Fruit fly (Drosophila melanogaster): ENCODE measurements around the gene t-cup.

Gene t-cup

dm6 chr2L:12529029-12529948 is 32.2 kb upstream of the t-cup start (continued):
- TF ChIP-seq CG16815 (GFP tag; optimal IDR thresholded peaks at IDR 0.05): no peak
- no peak for TF ChIP-seq Oaz (GFP tag; IDR thresholded peaks at IDR 0.05)
- TF ChIP-seq Vsx1 (GFP tag; optimal IDR thresholded peaks at IDR 0.05): no peak
- peak; percentile 100 for TF ChIP-seq crol (GFP tag; IDR thresholded peaks at IDR 0.05)
- TF ChIP-seq CG14860 (GFP tag; IDR thresholded peaks at IDR 0.05; ENCODE audit: partially characterized antibody): no peak
- peak; percentile 85 for TF ChIP-seq Med (GFP tag)
- no peak for TF ChIP-seq ato (GFP tag; IDR thresholded peaks at IDR 0.05; ENCODE audit: partially characterized antibody)
- peak; percentile 34 for TF ChIP-seq phol (tag; optimal IDR thresholded peaks at IDR 0.05)
- TF ChIP-seq CG8388 (GFP tag; optimal IDR thresholded peaks at IDR 0.05): peak; percentile 40
- peak; percentile 25; the same call in 1 of the 3 replicates for TF ChIP-seq CG34422 (GFP tag; IDR thresholded peaks at IDR 0.05)
- TF ChIP-seq CG12744 (GFP tag; optimal IDR thresholded peaks at IDR 0.05): no peak
- TF ChIP-seq Atf3 (GFP tag; optimal IDR thresholded peaks at IDR 0.05): no peak
- peak; percentile 93 for TF ChIP-seq Deaf1 (tag; optimal IDR thresholded peaks at IDR 0.05)
- TF ChIP-seq CG6854 (GFP tag; optimal IDR thresholded peaks at IDR 0.05): no peak
- no peak for TF ChIP-seq Myb (GFP tag; optimal IDR thresholded peaks at IDR 0.05)
- peak; percentile 58; the same call in 1 of the 2 replicates for TF ChIP-seq Awh (GFP tag; IDR thresholded peaks at IDR 0.05)
- peak; percentile 48 for TF ChIP-seq row (GFP tag; IDR thresholded peaks at IDR 0.05)
- TF ChIP-seq br (optimal IDR thresholded peaks at IDR 0.05): no peak
- no peak for TF ChIP-seq schlank (tag; optimal IDR thresholded peaks at IDR 0.05)
- 0 out of 2 replicates have a peak, but pooled peaks have one; percentile 10 for TF ChIP-seq CG17612 (GFP tag; IDR thresholded peaks at IDR 0.05)
- 0 out of 2 replicates have a peak, but pooled peaks have one; percentile 29 for TF ChIP-seq CG32767 (GFP tag; IDR thresholded peaks at IDR 0.05)
- no peak for TF ChIP-seq Taf1 (GFP tag; IDR thresholded peaks at IDR 0.05)
- peak; percentile 38 for TF ChIP-seq Ssrp (tag; optimal IDR thresholded peaks at IDR 0.05)
- no peak for TF ChIP-seq gce (GFP tag; IDR thresholded peaks at IDR 0.05)
- no peak for TF ChIP-seq sc (optimal IDR thresholded peaks at IDR 0.05)
- no peak for TF ChIP-seq sc (GFP tag; optimal IDR thresholded peaks at IDR 0.05)
- TF ChIP-seq dati (GFP tag; IDR thresholded peaks at IDR 0.05): no peak
- no peak for TF ChIP-seq zfh2 (GFP tag; optimal IDR thresholded peaks at IDR 0.05)
- no peak for TF ChIP-seq CG12942 (GFP tag; optimal IDR thresholded peaks at IDR 0.05)
- TF ChIP-seq insv (GFP tag; optimal IDR thresholded peaks at IDR 0.05): no peak
- TF ChIP-seq CG4424 (GFP tag; optimal IDR thresholded peaks at IDR 0.05): no peak
- no peak for TF ChIP-seq btn (GFP tag; optimal IDR thresholded peaks at IDR 0.05)
- TF ChIP-seq chm (GFP tag; IDR thresholded peaks at IDR 0.05): 0 out of 2 replicates have a peak, but pooled peaks have one; percentile 18
- no peak for TF ChIP-seq CG6272 (GFP tag; IDR thresholded peaks at IDR 0.05)
- TF ChIP-seq CG1832 (GFP tag; optimal IDR thresholded peaks at IDR 0.05): no peak
- TF ChIP-seq CG15073 (GFP tag; optimal IDR thresholded peaks at IDR 0.05): no peak
- TF ChIP-seq z (GFP tag; IDR thresholded peaks at IDR 0.05): no peak
- no peak for TF ChIP-seq Lim3 (GFP tag; IDR thresholded peaks at IDR 0.05)
- TF ChIP-seq pnt (GFP tag; optimal IDR thresholded peaks at IDR 0.05): no peak
- no peak for TF ChIP-seq CG12219 (GFP tag; optimal IDR thresholded peaks at IDR 0.05)
- TF ChIP-seq CG1529 (GFP tag; optimal IDR thresholded peaks at IDR 0.05): no peak
- peak; percentile 63 for TF ChIP-seq Drgx (GFP tag; IDR thresholded peaks at IDR 0.05)
- TF ChIP-seq dysf (GFP tag; IDR thresholded peaks at IDR 0.05): peak; percentile 67
- 0 out of 2 replicates have a peak, but pooled peaks have one; percentile 12 for TF ChIP-seq CG6689 (GFP tag; IDR thresholded peaks at IDR 0.05)
- peak; percentile 47 for TF ChIP-seq CG33557 (GFP tag; optimal IDR thresholded peaks at IDR 0.05)
- TF ChIP-seq CG43689 (GFP tag; IDR thresholded peaks at IDR 0.05): no peak
- no peak for TF ChIP-seq CG3281 (GFP tag; optimal IDR thresholded peaks at IDR 0.05)
- no peak for TF ChIP-seq kay (GFP tag; optimal IDR thresholded peaks at IDR 0.05)
